Fruit fly (Drosophila melanogaster) whole organism, embryonic: Measurements from ENCODE around the gene CG34408.

ENCODE experiments used
- Adf1 ChIP-seq: fragments of 200-800 bp; sonication (Bioruptor generic); IDR thresholded peaks from 2 replicates; pipeline ENCODE4 v1.3.6; 2022; ENCODE audit warnings: missing biosample characterization, missing genetic modification characterization
- B-H2 ChIP-seq: fragments of 200-800 bp; sonication (Bioruptor generic); optimal IDR thresholded peaks from 2 replicates; lab custom pipeline; 2018; ENCODE audit warnings: missing biosample characterization, mild to moderate bottlenecking, missing genetic modification characterization
- BEAF-32 ChIP-seq: fragments of 200-800 bp; sonication (Bioruptor generic); optimal IDR thresholded peaks from 3 replicates; lab custom pipeline; 2017; ENCODE audit warnings: missing biosample characterization, missing genetic modification characterization, mild to moderate bottlenecking, moderate library complexity, missing genetic modification reagents
- CG11398 ChIP-seq: fragments of 200-800 bp; sonication (Bioruptor generic); optimal IDR thresholded peaks from 2 replicates; lab custom pipeline; 2016; ENCODE audit warnings: missing biosample characterization, missing genetic modification characterization
- CG11504 ChIP-seq: fragments of 200-800 bp; sonication (Bioruptor generic); optimal IDR thresholded peaks from 3 replicates; lab custom pipeline; 2019; ENCODE audit warnings: missing biosample characterization, mild to moderate bottlenecking, missing genetic modification characterization, moderate library complexity
- CG11695 ChIP-seq: fragments of 200-800 bp; sonication (Bioruptor generic); IDR thresholded peaks from 3 replicates; pipeline ENCODE4 v1.3.6; 2022; ENCODE audit warnings: missing biosample characterization, missing genetic modification characterization
- CG12219 ChIP-seq: fragments of 200-800 bp; sonication (Bioruptor generic); optimal IDR thresholded peaks from 3 replicates; lab custom pipeline; 2018; ENCODE audit warnings: missing biosample characterization, mild to moderate bottlenecking, missing genetic modification characterization
- CG13296 ChIP-seq: fragments of 200-800 bp; sonication (Bioruptor generic); optimal IDR thresholded peaks from 3 replicates; lab custom pipeline; 2018; ENCODE audit warnings: missing biosample characterization, mild to moderate bottlenecking, missing genetic modification characterization
- CG14014 ChIP-seq: fragments of 200-800 bp; sonication (Bioruptor generic); IDR thresholded peaks from 2 replicates; pipeline ENCODE4 v1.3.6; 2022; ENCODE audit warnings: missing biosample characterization, missing genetic modification characterization
- CG14710 ChIP-seq: fragments of 200-800 bp; sonication (Bioruptor generic); optimal IDR thresholded peaks from 3 replicates; lab custom pipeline; 2019; ENCODE audit warnings: missing biosample characterization, mild to moderate bottlenecking, missing genetic modification characterization, moderate library complexity
- CG15011 ChIP-seq: fragments of 200-800 bp; sonication (Bioruptor generic); optimal IDR thresholded peaks from 3 replicates; lab custom pipeline; 2018; ENCODE audit warnings: missing biosample characterization, mild to moderate bottlenecking, missing genetic modification characterization
- CG16863 ChIP-seq: fragments of 200-800 bp; sonication (Bioruptor generic); optimal IDR thresholded peaks from 3 replicates; lab custom pipeline; 2016; ENCODE audit warnings: missing biosample characterization, missing genetic modification characterization
- CG17568 ChIP-seq: fragments of 200-800 bp; sonication (Bioruptor generic); optimal IDR thresholded peaks from 2 replicates; lab custom pipeline; 2018; ENCODE audit warnings: missing biosample characterization, mild to moderate bottlenecking, missing genetic modification characterization, moderate library complexity
- CG18262 ChIP-seq: fragments of 200-800 bp; optimal IDR thresholded peaks from 3 replicates; lab custom pipeline; 2019; ENCODE audit warnings: missing biosample characterization, mild to moderate bottlenecking, missing genetic modification characterization, moderate library complexity
- CG2116 ChIP-seq: fragments of 200-800 bp; sonication (Bioruptor generic); optimal IDR thresholded peaks from 3 replicates; lab custom pipeline; 2018; ENCODE audit warnings: missing biosample characterization, mild to moderate bottlenecking, missing genetic modification characterization
- CG2129 ChIP-seq: fragments of 200-800 bp; sonication (Bioruptor generic); IDR thresholded peaks from 2 replicates; pipeline ENCODE4 v1.3.6; 2022; ENCODE audit warnings: missing biosample characterization, missing genetic modification characterization; ENCODE audit not compliant: partially characterized antibody
- CG2889 ChIP-seq: fragments of 200-800 bp; sonication (Bioruptor generic); IDR thresholded peaks from 3 replicates; pipeline ENCODE4 v1.3.6; 2022; ENCODE audit warnings: missing biosample characterization, missing genetic modification characterization
- CG31224 ChIP-seq: fragments of 200-800 bp; sonication (Bioruptor generic); IDR thresholded peaks from 2 replicates; pipeline ENCODE4 v1.3.6; 2022; ENCODE audit warnings: missing biosample characterization, missing genetic modification characterization
- CG3407 ChIP-seq: fragments of 200-800 bp; sonication (Bioruptor generic); optimal IDR thresholded peaks from 2 replicates; lab custom pipeline; 2018; ENCODE audit warnings: missing biosample characterization, mild to moderate bottlenecking, missing genetic modification characterization
- CG4854 ChIP-seq: fragments of 200-800 bp; sonication (Bioruptor generic); optimal IDR thresholded peaks from 2 replicates; lab custom pipeline; 2016; ENCODE audit warnings: missing biosample characterization, missing genetic modification characterization, inconsistent platforms
- CG5953 ChIP-seq: fragments of 200-800 bp; sonication (Bioruptor generic); IDR thresholded peaks from 2 replicates; pipeline ENCODE4 v1.3.6; 2022; ENCODE audit warnings: missing biosample characterization, missing genetic modification characterization
- CG6854 ChIP-seq: fragments of 200-800 bp; sonication (Bioruptor generic); optimal IDR thresholded peaks from 3 replicates; lab custom pipeline; 2017; ENCODE audit warnings: missing biosample characterization, mild to moderate bottlenecking, missing genetic modification characterization
- CG8290 ChIP-seq, 3 experiments: fragments of 200-800 bp; sonication (Bioruptor generic); optimal IDR thresholded peaks; 2 replicates each; lab custom pipeline; 2016 to 2019; ENCODE audit warnings: missing biosample characterization in 3 of 3, missing genetic modification characterization in 3 of 3, mild to moderate bottlenecking in 2 of 3, moderate library complexity in 1 of 3
- CG9817 ChIP-seq: fragments of 200-800 bp; sonication (Bioruptor generic); optimal IDR thresholded peaks from 2 replicates; lab custom pipeline; 2018; ENCODE audit warnings: missing biosample characterization, mild to moderate bottlenecking, missing genetic modification characterization, moderate library complexity
- Chrac-16 ChIP-seq: fragments of 200-800 bp; sonication (Bioruptor generic); optimal IDR thresholded peaks from 3 replicates; lab custom pipeline; 2016; ENCODE audit warnings: missing biosample characterization, missing genetic modification characterization
- Eip74EF ChIP-seq, 2 experiments: fragments of 200-800 bp in 1 of 2; fragments of >200 bp in 1 of 2; sonication (Bioruptor generic) in 1 of 2; optimal IDR thresholded peaks; 2 replicates each; lab custom pipeline; 2017 to 2019; ENCODE audit warnings: missing biosample characterization in 2 of 2, missing genetic modification characterization in 2 of 2, mild to moderate bottlenecking in 1 of 2, moderate library complexity in 1 of 2
- Fer2 ChIP-seq: fragments of 200-800 bp; sonication (Bioruptor generic); optimal IDR thresholded peaks from 2 replicates; lab custom pipeline; 2018; ENCODE audit warnings: missing biosample characterization, mild to moderate bottlenecking, missing genetic modification characterization, moderate library complexity
- MESR4 ChIP-seq: fragments of 200-800 bp; sonication (Bioruptor generic); optimal IDR thresholded peaks from 2 replicates; lab custom pipeline; 2018; ENCODE audit warnings: missing biosample characterization, mild to moderate bottlenecking, missing genetic modification characterization, moderate library complexity
- Mad ChIP-seq: fragments of 200-800 bp; sonication (Bioruptor generic); optimal IDR thresholded peaks from 2 replicates; lab custom pipeline; 2016; ENCODE audit warnings: missing biosample characterization, missing genetic modification characterization
- Nf-YA ChIP-seq: fragments of 200-800 bp; sonication (Bioruptor generic); IDR thresholded peaks from 2 replicates; pipeline ENCODE4 v1.3.6; 2022; ENCODE audit warnings: missing biosample characterization, missing genetic modification characterization
- Pdp1 ChIP-seq, 2 experiments: fragments of 200-800 bp; sonication (Bioruptor generic); optimal IDR thresholded peaks; 3 replicates each; lab custom pipeline; 2016; ENCODE audit warnings: missing biosample characterization in 2 of 2, missing genetic modification characterization in 2 of 2, mild to moderate bottlenecking in 1 of 2, moderate library complexity in 1 of 2
- Scr ChIP-seq: fragments of 200-800 bp; sonication (Bioruptor generic); IDR thresholded peaks from 2 replicates; pipeline ENCODE4 v1.3.6; 2022; ENCODE audit warnings: missing biosample characterization, missing genetic modification characterization; ENCODE audit not compliant: partially characterized antibody
- Spps ChIP-seq: fragments of 200-800 bp; sonication (Bioruptor generic); optimal IDR thresholded peaks from 2 replicates; lab custom pipeline; 2018; ENCODE audit warnings: missing biosample characterization, mild to moderate bottlenecking, missing genetic modification characterization
- Sry-δ ChIP-seq: fragments of 200-800 bp; sonication (Bioruptor generic); optimal IDR thresholded peaks from 2 replicates; lab custom pipeline; 2016; ENCODE audit warnings: missing biosample characterization, missing genetic modification characterization
- aop ChIP-seq: fragments of 200-800 bp; sonication (Bioruptor generic); IDR thresholded peaks from 2 replicates; pipeline ENCODE4 v1.3.6; 2022; ENCODE audit warnings: missing biosample characterization, missing genetic modification characterization
- ash1 ChIP-seq: fragments of 200-800 bp; sonication (Bioruptor generic); optimal IDR thresholded peaks from 2 replicates; lab custom pipeline; 2018; ENCODE audit warnings: missing biosample characterization, mild to moderate bottlenecking, missing genetic modification characterization
- az2 ChIP-seq: fragments of 200-800 bp; sonication (Bioruptor generic); optimal IDR thresholded peaks from 3 replicates; lab custom pipeline; 2016; ENCODE audit warnings: missing biosample characterization, missing genetic modification characterization
- cwo ChIP-seq: fragments of 200-800 bp; sonication (Bioruptor generic); optimal IDR thresholded peaks from 3 replicates; lab custom pipeline; 2017; ENCODE audit warnings: missing biosample characterization, missing genetic modification characterization, mild to moderate bottlenecking, moderate library complexity, missing genetic modification reagents
- dimm ChIP-seq: fragments of 200-800 bp; sonication (Bioruptor generic); IDR thresholded peaks from 2 replicates; pipeline ENCODE4 v1.3.6; 2022; ENCODE audit warnings: missing biosample characterization, missing genetic modification characterization
- hkb ChIP-seq, 2 experiments: fragments of 200-800 bp in 1 of 2; fragments of >200 bp in 1 of 2; sonication (Bioruptor generic) in 1 of 2; IDR thresholded peaks in 1 of 2; optimal IDR thresholded peaks in 1 of 2; 2 replicates each; pipeline versions ENCODE4 v1.3.6 to Lab custom; 2017 to 2022; ENCODE audit warnings: missing biosample characterization in 1 of 2, missing genetic modification characterization in 1 of 2
- kah ChIP-seq: fragments of 200-800 bp; sonication (Bioruptor generic); optimal IDR thresholded peaks from 2 replicates; lab custom pipeline; 2018; ENCODE audit warnings: missing biosample characterization, mild to moderate bottlenecking, missing genetic modification characterization
- lab ChIP-seq: fragments of 200-800 bp; sonication (Bioruptor generic); optimal IDR thresholded peaks from 3 replicates; lab custom pipeline; 2017; ENCODE audit warnings: missing biosample characterization, missing genetic modification characterization, mild to moderate bottlenecking, moderate library complexity, missing genetic modification reagents
- lilli ChIP-seq: fragments of 200-800 bp; sonication (Bioruptor generic); optimal IDR thresholded peaks from 3 replicates; lab custom pipeline; 2016; ENCODE audit warnings: missing biosample characterization, missing genetic modification characterization
- pita ChIP-seq: fragments of 200-800 bp; sonication (Bioruptor generic); optimal IDR thresholded peaks from 2 replicates; lab custom pipeline; 2017; ENCODE audit warnings: missing biosample characterization, mild to moderate bottlenecking, missing genetic modification characterization
- pum ChIP-seq: fragments of 200-800 bp; sonication (Bioruptor generic); optimal IDR thresholded peaks from 2 replicates; lab custom pipeline; 2016; ENCODE audit warnings: missing biosample characterization, missing genetic modification characterization
- schlank ChIP-seq: fragments of 200-800 bp; sonication (Bioruptor generic); optimal IDR thresholded peaks from 2 replicates; lab custom pipeline; 2018; ENCODE audit warnings: missing biosample characterization, mild to moderate bottlenecking, missing genetic modification characterization
- ssp ChIP-seq: fragments of 200-800 bp; sonication (Bioruptor generic); IDR thresholded peaks from 2 replicates; pipeline ENCODE4 v1.3.6; 2022; ENCODE audit warnings: missing biosample characterization, missing genetic modification characterization
- sug ChIP-seq: fragments of 200-800 bp; optimal IDR thresholded peaks from 2 replicates; lab custom pipeline; 2019; ENCODE audit warnings: missing biosample characterization, mild to moderate bottlenecking, missing genetic modification characterization, moderate library complexity
- tap ChIP-seq: fragments of 200-800 bp; optimal IDR thresholded peaks from 3 replicates; lab custom pipeline; 2019; ENCODE audit warnings: missing biosample characterization, mild to moderate bottlenecking, missing genetic modification characterization, moderate library complexity

Gene CG34408

DNA sequence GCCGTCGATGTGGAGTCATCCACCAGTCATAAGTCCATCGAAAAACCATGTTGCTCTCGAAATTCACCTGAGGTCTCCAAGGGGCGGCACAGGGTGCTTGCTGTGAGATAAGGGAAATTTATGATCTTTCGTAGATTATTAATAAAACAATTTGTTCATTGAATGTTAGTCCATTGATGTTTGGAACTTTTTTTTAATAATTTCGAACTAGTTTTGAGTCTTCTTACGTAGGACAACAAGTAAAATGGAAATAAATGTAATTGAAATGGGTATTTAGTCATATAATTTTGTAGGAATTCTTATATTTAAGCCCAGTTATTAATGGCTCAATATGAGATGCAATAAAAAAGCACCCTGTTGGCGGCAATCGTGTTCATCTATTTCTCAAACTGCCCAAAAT lies 12.6 kb downstream of the CG34408 start (continued):
- TF ChIP-seq Eip74EF (GFP tag; optimal IDR thresholded peaks at IDR 0.05; lab: Kevin White, UChicago) (peak in 1 of 2 experiments; percentile 83), CG11398 (peak; percentile 46), cwo (GFP tag; lab: Kevin White, UChicago) (peak; percentile 59), schlank (peak; percentile 24), CG17568 (GFP tag; lab: Kevin White, UChicago) (no peak), CG5953 (GFP tag; lab: Robert Waterston, UW) (peak; percentile 70; the same call in 1 of the 2 replicates), CG6854 (GFP tag; lab: Kevin White, UChicago) (peak; percentile 64), CG9817 (tag; lab: Kevin White, UChicago) (peak; percentile 71), BEAF-32 (GFP tag; lab: Kevin White, UChicago) (no peak), CG2129 (GFP tag; lab: Robert Waterston, UW) (no peak), Scr (GFP tag; lab: Robert Waterston, UW) (no peak), hkb (optimal IDR thresholded peaks at IDR 0.05; lab: Kevin White, UChicago) (no peak), hkb (GFP tag; IDR thresholded peaks at IDR 0.05; lab: Robert Waterston, UW) (peak; percentile 83; the same call in 1 of the 2 replicates), CG12219 (GFP tag; lab: Kevin White, UChicago) (peak; percentile 74), CG11695 (GFP tag; lab: Robert Waterston, UW) (peak; percentile 73), Adf1 (GFP tag; lab: Robert Waterston, UW) (0 out of 2 replicates have a peak, but pooled peaks have one; percentile 10), B-H2 (GFP tag; lab: Kevin White, UChicago) (no peak), Fer2 (tag; lab: Kevin White, UChicago) (no peak), lilli (GFP tag; lab: Kevin White, UChicago) (peak; percentile 33), CG13296 (GFP tag; lab: Kevin White, UChicago) (peak; percentile 80), Spps (tag; lab: Kevin White, UChicago) (no peak), CG8290 (GFP tag; optimal IDR thresholded peaks at IDR 0.05; lab: Kevin White, UChicago) (no peak), CG8290 (tag; optimal IDR thresholded peaks at IDR 0.05; lab: Kevin White, UChicago) (no peak), aop (GFP tag; lab: Robert Waterston, UW) (no peak), CG15011 (GFP tag; lab: Kevin White, UChicago) (peak; percentile 46), CG14710 (no peak), CG2116 (GFP tag; lab: Kevin White, UChicago) (peak; percentile 43), CG4854 (GFP tag; lab: Kevin White, UChicago) (no peak), CG2889 (GFP tag; lab: Robert Waterston, UW) (peak; percentile 52; the same call in 2 of the 3 replicates), kah (GFP tag; lab: Kevin White, UChicago) (peak; percentile 47), Mad (peak; percentile 24), Sry-δ (GFP tag; lab: Kevin White, UChicago) (no peak), MESR4 (GFP tag; lab: Kevin White, UChicago) (no peak), CG31224 (GFP tag; lab: Robert Waterston, UW) (peak; percentile 51; the same call in 1 of the 2 replicates), CG18262 (tag; lab: Kevin White, UChicago) (peak; percentile 80), ash1 (GFP tag; lab: Kevin White, UChicago) (no peak), CG3407 (peak; percentile 59), lab (peak; percentile 40), az2 (GFP tag; lab: Kevin White, UChicago) (peak; percentile 75), pita (GFP tag; lab: Kevin White, UChicago) (no peak), dimm (GFP tag; lab: Robert Waterston, UW) (no peak), CG14014 (GFP tag; lab: Robert Waterston, UW) (0 out of 2 replicates have a peak, but pooled peaks have one; percentile 48), sug (tag; lab: Kevin White, UChicago) (peak; percentile 43), CG11504 (tag; lab: Kevin White, UChicago) (peak; percentile 88), CG16863 (GFP tag; lab: Kevin White, UChicago) (peak; percentile 34), pum (GFP tag; lab: Kevin White, UChicago) (peak; percentile 38), tap (peak; percentile 82), Chrac-16 (peak; percentile 56), Pdp1 (GFP tag; optimal IDR thresholded peaks at IDR 0.05; lab: Kevin White, UChicago) (peak; percentile 54 to 60), Nf-YA (no peak), ssp (GFP tag; lab: Robert Waterston, UW) (no peak)
